Worm (Caenorhabditis elegans): Measurements from ENCODE around the gene abu-10.
A peak's percentile ranks its signal among the peaks of the same experiment; 100 is the strongest.

The abu-10 gene

DNA sequence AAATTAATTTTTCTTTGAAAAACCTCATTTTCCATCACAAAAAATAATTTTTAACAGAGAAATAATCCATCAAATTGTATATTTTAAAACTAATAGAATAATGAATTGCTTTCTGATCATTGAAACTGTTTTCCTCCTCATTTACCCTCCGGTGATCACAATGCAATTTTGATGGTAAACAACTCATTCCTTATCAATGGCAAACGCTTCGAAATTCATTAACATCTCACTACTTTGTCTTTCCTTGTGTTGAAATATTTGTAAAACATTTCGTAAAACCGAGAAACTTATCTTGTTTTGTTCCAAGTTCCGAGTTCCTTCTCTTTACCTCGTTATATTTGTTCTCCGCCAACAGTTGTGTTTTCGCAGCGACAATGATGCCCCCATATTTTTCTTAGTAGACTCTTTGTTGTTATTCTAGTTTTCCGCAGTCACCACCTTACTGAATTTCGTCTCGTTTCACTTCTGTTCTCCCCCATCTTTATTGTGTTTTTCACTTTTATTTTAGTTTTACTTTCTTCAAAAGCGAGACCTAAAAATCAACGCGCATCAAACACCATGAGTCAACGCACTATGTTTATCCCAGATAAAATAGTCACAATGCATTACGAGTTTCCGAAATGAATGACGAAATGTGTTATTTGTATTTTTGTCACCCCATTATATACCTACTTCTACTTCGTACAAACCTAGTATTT, 12.7 kb upstream of the abu-10 start:
- TF ChIP-seq pes-1 (GFP tag; IDR thresholded peaks at IDR 0.05) = no peak
- no peak for TF ChIP-seq sea-1 (GFP tag; conservative IDR thresholded peaks at IDR 0.05)
- TF ChIP-seq hmg-4 (GFP tag; optimal IDR thresholded peaks at IDR 0.05) = no peak
- TF ChIP-seq ceh-36 (tag; optimal IDR thresholded peaks at IDR 0.05) = no peak
- no peak for TF ChIP-seq tra-4 (tag; optimal IDR thresholded peaks at IDR 0.05)
- TF ChIP-seq ceh-13 (GFP tag; optimal IDR thresholded peaks at IDR 0.05) = no peak
- no peak for TF ChIP-seq hnd-1 (tag; optimal IDR thresholded peaks at IDR 0.05)
- no peak for TF ChIP-seq aly-1 (tag; optimal IDR thresholded peaks at IDR 0.05)
- TF ChIP-seq ets-7 (tag; optimal IDR thresholded peaks at IDR 0.05) = no peak
- no peak for TF ChIP-seq scrt-1 (GFP tag; IDR thresholded peaks at IDR 0.05)
- TF ChIP-seq tbx-11 (GFP tag; IDR thresholded peaks at IDR 0.05) = no peak
- TF ChIP-seq F13C5.2 (tag; optimal IDR thresholded peaks at IDR 0.05) = no peak
- TF ChIP-seq tbx-37 (GFP tag; conservative IDR thresholded peaks at IDR 0.05) = no peak
- TF ChIP-seq B0310.2 (tag; optimal IDR thresholded peaks at IDR 0.05) = no peak
- no peak for TF ChIP-seq hmbx-1 (tag; optimal IDR thresholded peaks at IDR 0.05)
- no peak for TF ChIP-seq ama-1 (optimal IDR thresholded peaks at IDR 0.05)

DNA sequence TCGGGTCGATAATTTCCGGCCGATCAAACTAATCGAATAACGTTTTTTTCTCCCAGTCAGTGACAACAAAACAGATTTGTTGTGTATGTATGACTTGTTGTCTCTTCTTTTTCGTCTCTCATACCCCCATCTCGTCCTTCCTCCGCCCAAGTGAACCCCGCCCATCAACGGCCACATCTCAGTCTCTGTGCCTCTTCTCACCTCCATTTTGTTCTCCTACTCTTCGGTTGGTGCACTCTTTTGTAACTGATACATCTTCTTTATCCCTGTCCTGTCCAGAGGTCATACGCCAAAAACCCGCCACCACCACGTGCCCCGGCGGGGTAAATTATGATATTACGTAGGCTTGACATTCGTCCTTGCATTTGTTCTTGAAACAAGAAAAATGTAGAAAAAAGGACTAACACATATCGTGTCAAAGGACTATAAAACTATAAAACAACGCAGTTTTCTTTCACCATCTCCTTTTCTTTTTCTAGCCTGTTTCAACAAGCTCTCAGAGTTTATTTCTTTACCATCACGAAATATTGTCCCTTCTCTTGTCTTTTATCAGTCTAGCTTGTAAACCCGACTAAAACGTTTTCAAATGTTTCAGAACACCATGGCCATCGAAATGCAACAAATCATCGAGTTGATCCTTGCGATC, 10.4 kb upstream of the abu-10 start, which contains the start of gene pmpl-1:
pmpl-1 (plus strand) TSS at position 596 of the 646 bp plus-strand sequence.
- peak; percentile 55 for TF ChIP-seq hmg-4 (GFP tag; optimal IDR thresholded peaks at IDR 0.05)
- no peak for TF ChIP-seq pes-1 (GFP tag; IDR thresholded peaks at IDR 0.05)

DNA sequence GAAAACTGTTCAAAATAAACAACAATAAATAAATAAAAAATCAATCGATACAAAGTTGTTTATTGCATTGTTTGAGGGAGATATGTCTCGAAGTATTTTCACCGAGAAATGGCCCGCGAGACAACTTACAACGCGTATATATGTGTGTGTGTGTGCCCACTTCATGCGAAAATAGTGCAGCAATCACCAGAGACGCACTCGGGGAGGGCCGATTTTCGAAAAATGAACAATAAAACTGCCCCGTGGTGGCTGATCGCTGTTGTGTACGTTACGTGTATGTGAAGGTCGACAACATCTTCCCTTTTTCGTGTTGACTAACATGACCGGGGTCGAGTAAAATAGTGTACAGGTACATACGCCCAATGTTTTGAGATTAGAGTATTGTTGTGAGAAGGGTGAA, 9.5 kb upstream of the abu-10 start:
- TF ChIP-seq ets-7 (tag; optimal IDR thresholded peaks at IDR 0.05) (no peak), ama-1 (optimal IDR thresholded peaks at IDR 0.05) (no peak), sea-1 (GFP tag; conservative IDR thresholded peaks at IDR 0.05) (no peak), pes-1 (GFP tag; IDR thresholded peaks at IDR 0.05) (no peak), tra-4 (tag; optimal IDR thresholded peaks at IDR 0.05) (no peak), aly-1 (tag; optimal IDR thresholded peaks at IDR 0.05) (no peak), tbx-11 (GFP tag; IDR thresholded peaks at IDR 0.05) (no peak), ceh-36 (tag; optimal IDR thresholded peaks at IDR 0.05) (no peak), F13C5.2 (tag; optimal IDR thresholded peaks at IDR 0.05) (no peak), hnd-1 (tag; optimal IDR thresholded peaks at IDR 0.05) (no peak), hmg-4 (GFP tag; optimal IDR thresholded peaks at IDR 0.05) (no peak)

DNA sequence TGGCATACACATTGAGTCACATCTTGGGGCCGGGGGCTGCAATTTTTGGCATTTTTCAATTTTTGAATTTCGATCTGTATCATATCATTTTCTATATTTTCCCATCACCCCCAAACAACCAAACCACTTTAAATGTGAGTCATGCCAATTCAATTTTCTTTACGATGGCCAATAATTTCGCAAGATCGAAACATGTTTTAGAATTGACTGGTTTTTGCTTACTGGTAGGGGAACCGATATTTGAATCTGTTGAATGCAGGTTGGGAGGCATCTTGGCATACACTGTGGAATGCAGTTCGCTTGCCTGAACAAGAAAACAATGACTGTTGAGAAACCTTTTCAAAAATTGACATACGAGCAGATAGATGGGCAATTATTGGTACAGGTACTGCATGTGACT, 6.9 kb upstream of the abu-10 start:
- TF ChIP-seq scrt-1 (GFP tag; IDR thresholded peaks at IDR 0.05) (no peak), tra-4 (tag; optimal IDR thresholded peaks at IDR 0.05) (no peak), hmg-4 (GFP tag; optimal IDR thresholded peaks at IDR 0.05) (no peak), ama-1 (optimal IDR thresholded peaks at IDR 0.05) (no peak), aly-1 (tag; optimal IDR thresholded peaks at IDR 0.05) (no peak), hmbx-1 (tag; optimal IDR thresholded peaks at IDR 0.05) (no peak), F13C5.2 (tag; optimal IDR thresholded peaks at IDR 0.05) (no peak), pes-1 (GFP tag; IDR thresholded peaks at IDR 0.05) (no peak), B0310.2 (tag; optimal IDR thresholded peaks at IDR 0.05) (no peak), sea-1 (GFP tag; conservative IDR thresholded peaks at IDR 0.05) (no peak), flt-1 (GFP tag; IDR thresholded peaks at IDR 0.05) (no peak), ceh-13 (GFP tag; optimal IDR thresholded peaks at IDR 0.05) (no peak), tbx-11 (GFP tag; IDR thresholded peaks at IDR 0.05) (no peak)

DNA sequence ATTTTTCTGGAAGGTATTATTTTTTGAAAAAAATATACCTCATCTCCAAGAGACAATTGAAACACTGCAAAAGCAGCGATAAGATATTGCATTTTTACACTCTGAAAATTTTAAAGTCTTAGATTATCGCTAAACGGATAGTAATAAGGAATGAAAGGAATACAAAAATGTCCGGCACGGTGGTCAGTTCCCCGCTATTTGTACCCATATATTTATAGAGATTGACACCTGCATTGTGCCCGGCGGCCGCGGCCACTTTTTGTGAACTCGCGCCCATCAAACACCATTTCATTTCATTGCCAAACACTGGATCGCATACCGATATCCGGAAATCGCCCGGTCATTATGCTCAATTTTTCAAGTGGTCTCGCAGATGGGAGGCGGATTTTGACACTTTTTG, 5.3 kb upstream of the abu-10 start, which contains the start of gene idpp-5:
idpp-5 (minus strand) TSS at position 101 of the 400 bp plus-strand sequence.
- TF ChIP-seq tbx-11 (GFP tag; IDR thresholded peaks at IDR 0.05) (no peak), F13C5.2 (tag; optimal IDR thresholded peaks at IDR 0.05) (no peak)

DNA sequence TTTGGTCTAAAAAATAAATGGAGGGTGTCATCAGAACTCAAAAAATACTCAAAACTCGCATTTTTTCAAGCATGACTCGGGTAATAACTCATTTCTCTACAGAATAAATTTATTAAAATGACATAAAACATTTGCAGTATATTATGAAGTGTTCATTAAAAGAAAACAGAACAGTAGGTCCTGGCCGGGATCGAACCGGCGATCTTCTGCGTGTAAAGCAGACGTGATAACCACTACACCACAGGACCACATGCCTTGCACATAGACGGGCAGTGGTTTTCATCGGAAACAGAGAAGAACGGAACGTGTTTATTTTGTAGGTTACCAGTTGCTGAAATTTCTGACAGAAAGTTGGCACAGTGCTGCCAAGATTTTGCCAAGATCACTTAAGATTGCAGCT, 4.6 kb upstream of the abu-10 start:
- TF ChIP-seq pes-1 (GFP tag; IDR thresholded peaks at IDR 0.05) (0 out of 2 replicates have a peak, but pooled peaks have one; percentile 50), F13C5.2 (tag; optimal IDR thresholded peaks at IDR 0.05) (no peak)

DNA sequence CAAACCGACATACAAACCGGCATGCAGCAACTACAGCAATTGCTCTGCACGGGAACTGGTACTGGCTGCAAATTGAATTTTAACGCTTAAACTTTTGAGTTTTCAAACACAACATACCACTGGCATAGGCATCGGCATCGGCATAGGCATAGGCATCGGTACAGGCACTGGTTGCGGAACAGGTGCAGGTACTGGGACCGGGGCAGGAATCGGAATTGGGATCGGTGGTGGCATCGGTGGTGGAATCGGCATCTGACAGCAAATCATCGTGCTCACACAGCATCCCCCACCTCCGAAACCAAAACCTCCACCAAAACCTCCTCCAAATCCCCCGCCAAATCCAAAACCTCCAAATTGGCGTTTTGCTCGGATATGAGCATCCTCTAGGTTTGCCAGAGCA, 3.8 kb upstream of the abu-10 start:
- TF ChIP-seq hnd-1 (tag; optimal IDR thresholded peaks at IDR 0.05) (no peak), tbx-11 (GFP tag; IDR thresholded peaks at IDR 0.05) (no peak), flt-1 (GFP tag; IDR thresholded peaks at IDR 0.05) (no peak), F13C5.2 (tag; optimal IDR thresholded peaks at IDR 0.05) (no peak), hmbx-1 (tag; optimal IDR thresholded peaks at IDR 0.05) (no peak)

DNA sequence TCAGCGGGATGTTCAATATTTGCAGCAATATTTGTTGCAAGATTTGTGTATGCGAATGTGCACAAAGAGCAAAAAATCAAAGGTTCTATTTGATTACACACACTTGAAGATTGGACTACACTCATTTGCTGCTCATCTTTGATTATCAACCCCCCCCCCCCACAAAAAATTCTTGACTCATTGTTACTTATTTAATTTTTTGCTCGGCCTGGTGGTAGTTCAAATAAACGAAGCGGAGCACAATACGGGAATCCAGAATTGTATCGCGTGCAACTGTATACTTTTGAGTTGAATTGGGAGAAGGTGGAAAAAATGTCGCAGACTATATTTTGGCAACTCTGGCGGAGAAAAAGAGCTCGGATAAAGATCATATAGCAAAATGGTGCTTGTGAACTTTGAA, 2.3 kb upstream of the abu-10 start, which contains the start of gene F35A5.5:
F35A5.5 (minus strand) TSS at position 101 of the 400 bp plus-strand sequence.
- TF ChIP-seq tra-4 (tag; optimal IDR thresholded peaks at IDR 0.05) (no peak), hmg-4 (GFP tag; optimal IDR thresholded peaks at IDR 0.05) (no peak), ama-1 (optimal IDR thresholded peaks at IDR 0.05) (no peak), ceh-36 (tag; optimal IDR thresholded peaks at IDR 0.05) (no peak), ceh-13 (GFP tag; optimal IDR thresholded peaks at IDR 0.05) (no peak), scrt-1 (GFP tag; IDR thresholded peaks at IDR 0.05) (no peak), sea-1 (GFP tag; conservative IDR thresholded peaks at IDR 0.05) (no peak), tbx-11 (GFP tag; IDR thresholded peaks at IDR 0.05) (no peak), tbx-37 (GFP tag; conservative IDR thresholded peaks at IDR 0.05) (no peak), flt-1 (GFP tag; IDR thresholded peaks at IDR 0.05) (no peak), ets-7 (tag; optimal IDR thresholded peaks at IDR 0.05) (no peak), F13C5.2 (tag; optimal IDR thresholded peaks at IDR 0.05) (no peak), hmbx-1 (tag; optimal IDR thresholded peaks at IDR 0.05) (no peak), aly-1 (tag; optimal IDR thresholded peaks at IDR 0.05) (no peak), hnd-1 (tag; optimal IDR thresholded peaks at IDR 0.05) (no peak), pes-1 (GFP tag; IDR thresholded peaks at IDR 0.05) (no peak), B0310.2 (tag; optimal IDR thresholded peaks at IDR 0.05) (no peak)
